Fruit fly (Drosophila melanogaster) whole organism, embryonic: Measurements from ENCODE around the gene CG2278.

Source experiments
- Blimp-1 ChIP-seq: fragments of 200-800 bp; sonication (Bioruptor generic); optimal IDR thresholded peaks from 3 replicates; lab custom pipeline; 2018; ENCODE audit warnings: missing biosample characterization, missing genetic modification characterization, mild to moderate bottlenecking, moderate library complexity, missing genetic modification reagents
- CG10267 ChIP-seq: fragments of 200-800 bp; sonication (Bioruptor generic); optimal IDR thresholded peaks from 2 replicates; lab custom pipeline; 2018; ENCODE audit warnings: missing biosample characterization, mild to moderate bottlenecking, missing genetic modification characterization, moderate library complexity
- CG11398 ChIP-seq: fragments of 200-800 bp; sonication (Bioruptor generic); optimal IDR thresholded peaks from 2 replicates; lab custom pipeline; 2016; ENCODE audit warnings: missing biosample characterization, missing genetic modification characterization
- CG12299 ChIP-seq: fragments of 200-800 bp; sonication (Bioruptor generic); optimal IDR thresholded peaks from 2 replicates; lab custom pipeline; 2018; ENCODE audit warnings: missing biosample characterization, mild to moderate bottlenecking, missing genetic modification characterization
- CG14710 ChIP-seq: fragments of 200-800 bp; sonication (Bioruptor generic); optimal IDR thresholded peaks from 3 replicates; lab custom pipeline; 2019; ENCODE audit warnings: missing biosample characterization, mild to moderate bottlenecking, missing genetic modification characterization, moderate library complexity
- CG14860 ChIP-seq: fragments of 200-800 bp; sonication (Bioruptor generic); IDR thresholded peaks from 3 replicates; pipeline ENCODE4 v1.3.6; 2022; ENCODE audit warnings: missing biosample characterization, missing genetic modification characterization; ENCODE audit not compliant: partially characterized antibody
- CG16779 ChIP-seq: fragments of 200-800 bp; sonication (Bioruptor generic); IDR thresholded peaks from 2 replicates; pipeline ENCODE4 v1.3.6; 2022; ENCODE audit warnings: missing biosample characterization, missing genetic modification characterization
- CG17359 ChIP-seq: fragments of 200-800 bp; sonication (Bioruptor generic); optimal IDR thresholded peaks from 3 replicates; lab custom pipeline; 2018; ENCODE audit warnings: missing biosample characterization, mild to moderate bottlenecking, missing genetic modification characterization, moderate library complexity
- CG1792 ChIP-seq: fragments of 200-800 bp; sonication (Bioruptor generic); optimal IDR thresholded peaks from 2 replicates; lab custom pipeline; 2016; ENCODE audit warnings: missing biosample characterization, missing genetic modification characterization
- CG2199 ChIP-seq: fragments of 200-800 bp; sonication (Bioruptor generic); IDR thresholded peaks from 3 replicates; pipeline ENCODE4 v1.3.6; 2022; ENCODE audit warnings: missing biosample characterization, missing genetic modification characterization
- CG31224 ChIP-seq: fragments of 200-800 bp; sonication (Bioruptor generic); IDR thresholded peaks from 2 replicates; pipeline ENCODE4 v1.3.6; 2022; ENCODE audit warnings: missing biosample characterization, missing genetic modification characterization
- CG3281 ChIP-seq: fragments of 200-800 bp; sonication (Bioruptor generic); optimal IDR thresholded peaks from 3 replicates; lab custom pipeline; 2017; ENCODE audit warnings: missing biosample characterization, mild to moderate bottlenecking, missing genetic modification characterization
- CG34422 ChIP-seq: fragments of 200-800 bp; sonication (Bioruptor generic); IDR thresholded peaks from 3 replicates; pipeline ENCODE4 v1.3.6; 2022; ENCODE audit warnings: missing biosample characterization, missing genetic modification characterization
- CG3838 ChIP-seq: fragments of 200-800 bp; sonication (Bioruptor generic); optimal IDR thresholded peaks from 3 replicates; lab custom pipeline; 2016; ENCODE audit warnings: missing biosample characterization, missing genetic modification characterization
- CG42726 ChIP-seq: fragments of 200-800 bp; sonication (Bioruptor generic); IDR thresholded peaks from 2 replicates; pipeline ENCODE4 v1.3.6; 2022; ENCODE audit warnings: missing biosample characterization, missing genetic modification characterization; ENCODE audit not compliant: partially characterized antibody
- CG7556 ChIP-seq: fragments of 200-800 bp; sonication (Bioruptor generic); optimal IDR thresholded peaks from 2 replicates; lab custom pipeline; 2017; ENCODE audit warnings: missing biosample characterization, mild to moderate bottlenecking, missing genetic modification characterization
- CG8359 ChIP-seq: fragments of 200-800 bp; sonication (Bioruptor generic); optimal IDR thresholded peaks from 2 replicates; lab custom pipeline; 2017; ENCODE audit warnings: missing biosample characterization, mild to moderate bottlenecking, missing genetic modification characterization, borderline replicate concordance
- CTCF ChIP-seq: fragments of 200-800 bp; sonication (Bioruptor generic); optimal IDR thresholded peaks from 2 replicates; lab custom pipeline; 2017; ENCODE audit warnings: missing biosample characterization, mild to moderate bottlenecking, missing genetic modification characterization, moderate library complexity
- Dref ChIP-seq: fragments of 200-800 bp; sonication (Bioruptor generic); IDR thresholded peaks from 2 replicates; pipeline ENCODE4 v1.3.6; 2022; ENCODE audit warnings: missing biosample characterization, missing genetic modification characterization
- E2f2 ChIP-seq: fragments of 200-800 bp; sonication (Bioruptor generic); IDR thresholded peaks from 2 replicates; pipeline ENCODE4 v1.3.6; 2022; ENCODE audit warnings: missing biosample characterization, missing genetic modification characterization
- GATAe ChIP-seq: fragments of 200-800 bp; sonication (Bioruptor generic); conservative IDR thresholded peaks from 2 replicates; pipeline ENCODE4 v1.3.6; 2022; ENCODE audit warnings: missing biosample characterization, missing genetic modification characterization
- HLH4C ChIP-seq: fragments of 200-800 bp; sonication (Bioruptor generic); IDR thresholded peaks from 3 replicates; pipeline ENCODE4 v1.3.6; 2022; ENCODE audit warnings: missing biosample characterization, missing genetic modification characterization; ENCODE audit not compliant: partially characterized antibody
- Hey ChIP-seq: fragments of 200-800 bp; sonication (Bioruptor generic); optimal IDR thresholded peaks from 3 replicates; lab custom pipeline; 2018; ENCODE audit warnings: missing biosample characterization, mild to moderate bottlenecking, missing genetic modification characterization
- Hmr ChIP-seq: fragments of 200-800 bp; sonication (Bioruptor generic); optimal IDR thresholded peaks from 3 replicates; lab custom pipeline; 2017; ENCODE audit warnings: mild to moderate bottlenecking, missing biosample characterization, missing genetic modification reagents, missing genetic modification characterization
- Hr51 ChIP-seq, 2 experiments: fragments of 200-800 bp; sonication (Bioruptor generic); optimal IDR thresholded peaks; 2 replicates in 1 of 2; 3 replicates in 1 of 2; lab custom pipeline; 2016 to 2018; ENCODE audit warnings: missing biosample characterization in 2 of 2, missing genetic modification characterization in 2 of 2, mild to moderate bottlenecking in 1 of 2, moderate library complexity in 1 of 2
- Hr78 ChIP-seq, 2 experiments: fragments of 200-800 bp in 1 of 2; fragments of >200 bp in 1 of 2; sonication (Bioruptor generic) in 1 of 2; optimal IDR thresholded peaks; 2 replicates each; lab custom pipeline; 2017 to 2019; ENCODE audit warnings: missing biosample characterization in 2 of 2, missing genetic modification characterization in 2 of 2, mild to moderate bottlenecking in 1 of 2, moderate library complexity in 1 of 2
- Myb ChIP-seq: fragments of 200-800 bp; sonication (Bioruptor generic); optimal IDR thresholded peaks from 2 replicates; lab custom pipeline; 2016; ENCODE audit warnings: missing biosample characterization, missing genetic modification characterization
- NC2α ChIP-seq: fragments of 200-800 bp; sonication (Bioruptor generic); optimal IDR thresholded peaks from 2 replicates; lab custom pipeline; 2016; ENCODE audit warnings: missing biosample characterization, missing genetic modification characterization
- Nf-YC ChIP-seq: fragments of 200-800 bp; optimal IDR thresholded peaks from 3 replicates; lab custom pipeline; 2019; ENCODE audit warnings: missing biosample characterization, mild to moderate bottlenecking, missing genetic modification characterization, moderate library complexity
- Poxn ChIP-seq: fragments of 200-800 bp; sonication (Bioruptor generic); IDR thresholded peaks from 2 replicates; pipeline ENCODE4 v1.3.6; 2022; ENCODE audit warnings: missing biosample characterization, missing genetic modification characterization
- Spps ChIP-seq: fragments of 200-800 bp; sonication (Bioruptor generic); optimal IDR thresholded peaks from 2 replicates; lab custom pipeline; 2018; ENCODE audit warnings: missing biosample characterization, mild to moderate bottlenecking, missing genetic modification characterization
- Vsx1 ChIP-seq: fragments of 200-800 bp; sonication (Bioruptor generic); optimal IDR thresholded peaks from 2 replicates; lab custom pipeline; 2017; ENCODE audit warnings: missing biosample characterization, mild to moderate bottlenecking, missing genetic modification characterization, missing genetic modification reagents
- Xbp1 ChIP-seq: fragments of 200-800 bp; sonication (Bioruptor generic); optimal IDR thresholded peaks from 3 replicates; lab custom pipeline; 2016; ENCODE audit warnings: missing biosample characterization, mild to moderate bottlenecking, missing genetic modification characterization
- ato ChIP-seq: fragments of 200-800 bp; sonication (Bioruptor generic); IDR thresholded peaks from 2 replicates; pipeline ENCODE4 v1.3.6; 2022; ENCODE audit warnings: missing biosample characterization, missing genetic modification characterization; ENCODE audit not compliant: partially characterized antibody
- ci ChIP-seq: fragments of 200-800 bp; sonication (Bioruptor generic); IDR thresholded peaks from 3 replicates; pipeline ENCODE4 v1.3.6; 2022; ENCODE audit warnings: missing biosample characterization, missing genetic modification characterization
- dysf ChIP-seq: fragments of 200-800 bp; sonication (Bioruptor generic); IDR thresholded peaks from 3 replicates; pipeline ENCODE4 v1.3.6; 2022; ENCODE audit warnings: missing biosample characterization, missing genetic modification characterization
- eve ChIP-seq, 2 experiments: fragments of >200 bp; optimal IDR thresholded peaks; 2 replicates each; lab custom pipeline; 2017; ENCODE audit warnings: missing biosample characterization in 2 of 2, missing genetic modification characterization in 2 of 2
- ham ChIP-seq: fragments of 200-800 bp; sonication (Bioruptor generic); IDR thresholded peaks from 2 replicates; pipeline ENCODE4 v1.3.6; 2022; ENCODE audit warnings: missing biosample characterization, missing genetic modification characterization
- ken ChIP-seq: fragments of 200-800 bp; sonication (Bioruptor generic); IDR thresholded peaks from 3 replicates; pipeline ENCODE4 v1.3.6; 2022; ENCODE audit warnings: missing biosample characterization, missing genetic modification characterization
- lilli ChIP-seq: fragments of 200-800 bp; sonication (Bioruptor generic); optimal IDR thresholded peaks from 3 replicates; lab custom pipeline; 2016; ENCODE audit warnings: missing biosample characterization, missing genetic modification characterization
- psq ChIP-seq: fragments of 200-800 bp; sonication (Bioruptor generic); optimal IDR thresholded peaks from 2 replicates; lab custom pipeline; 2017; ENCODE audit warnings: missing biosample characterization, missing genetic modification characterization
- ro ChIP-seq: fragments of 200-800 bp; sonication (Bioruptor generic); IDR thresholded peaks from 2 replicates; pipeline ENCODE4 v1.3.6; 2022; ENCODE audit warnings: missing biosample characterization, missing genetic modification characterization
- ssp ChIP-seq: fragments of 200-800 bp; sonication (Bioruptor generic); IDR thresholded peaks from 2 replicates; pipeline ENCODE4 v1.3.6; 2022; ENCODE audit warnings: missing biosample characterization, missing genetic modification characterization
- stc ChIP-seq: fragments of 200-800 bp; sonication (Bioruptor generic); IDR thresholded peaks from 2 replicates; pipeline ENCODE4 v1.3.6; 2022; ENCODE audit warnings: missing biosample characterization, missing genetic modification characterization
- tll ChIP-seq, 2 experiments: fragments of 200-800 bp in 1 of 2; fragments of >200 bp in 1 of 2; sonication (Bioruptor generic) in 1 of 2; optimal IDR thresholded peaks; 2 replicates each; lab custom pipeline; 2017 to 2019; ENCODE audit warnings: missing biosample characterization in 2 of 2, missing genetic modification characterization in 2 of 2, mild to moderate bottlenecking in 1 of 2, moderate library complexity in 1 of 2
- trem ChIP-seq: fragments of 200-800 bp; optimal IDR thresholded peaks from 3 replicates; lab custom pipeline; 2019; ENCODE audit warnings: missing biosample characterization, mild to moderate bottlenecking, missing genetic modification characterization, moderate library complexity
- ttk ChIP-seq: fragments of 200-800 bp; sonication (Bioruptor generic); IDR thresholded peaks from 2 replicates; pipeline ENCODE4 v2.1.2; 2022; ENCODE audit warnings: missing biosample characterization, missing genetic modification characterization
- twi ChIP-seq: fragments of 200-800 bp; optimal IDR thresholded peaks from 2 replicates; lab custom pipeline; 2019; ENCODE audit warnings: missing biosample characterization, mild to moderate bottlenecking, missing genetic modification characterization, moderate library complexity
- yki ChIP-seq: fragments of >200 bp; optimal IDR thresholded peaks from 3 replicates; lab custom pipeline; 2018

CG2278 gene

dm6 chrX:8148556-8148955, 21.5 kb downstream of the CG2278 start, which contains the start of gene CG10959 (continued):
- TF ChIP-seq CG14860 (no peak), E2f2 (GFP tag; lab: Robert Waterston, UW) (peak; percentile 70), CG42726 (no peak), twi (tag; lab: Kevin White, UChicago) (no peak), CTCF (GFP tag; lab: Kevin White, UChicago) (peak; percentile 22), Myb (GFP tag; lab: Kevin White, UChicago) (peak; percentile 3), Spps (tag; lab: Kevin White, UChicago) (no peak), dysf (GFP tag; lab: Robert Waterston, UW) (no peak), CG11398 (GFP tag; lab: Kevin White, UChicago) (no peak), trem (peak; percentile 30), stc (GFP tag; lab: Robert Waterston, UW) (no peak), CG17359 (tag; lab: Kevin White, UChicago) (no peak), CG10267 (tag; lab: Kevin White, UChicago) (peak; percentile 31), CG14710 (tag; lab: Kevin White, UChicago) (peak; percentile 33), Dref (GFP tag; lab: Robert Waterston, UW) (peak; percentile 66)

- TF ChIP-seq CG1792 (no peak), ato (GFP tag; lab: Robert Waterston, UW) (no peak), CG3838 (GFP tag; lab: Kevin White, UChicago) (no peak), yki (lab: Kevin White, UChicago) (no peak), eve (GFP tag; optimal IDR thresholded peaks at IDR 0.05; lab: Kevin White, UChicago) (no peak), ssp (GFP tag; lab: Robert Waterston, UW) (no peak), CG34422 (GFP tag; lab: Robert Waterston, UW) (no peak), ttk (no peak), CG8359 (GFP tag; lab: Kevin White, UChicago) (no peak), ro (GFP tag; lab: Robert Waterston, UW) (no peak), CG16779 (GFP tag; lab: Robert Waterston, UW) (no peak), Nf-YC (tag; lab: Kevin White, UChicago) (no peak), CG2199 (no peak), lilli (no peak), tll (GFP tag; optimal IDR thresholded peaks at IDR 0.05; lab: Kevin White, UChicago) (no peak), ci (GFP tag; lab: Robert Waterston, UW) (no peak), CG10267 (tag; lab: Kevin White, UChicago) (no peak), ken (GFP tag; lab: Robert Waterston, UW) (no peak), ham (GFP tag; lab: Robert Waterston, UW) (no peak)
Observed at dm6 chrX:8147649-8148048, 22.4 kb downstream of the CG2278 start, which contains the start of gene CG15336. CG15336 (plus strand) TSS chrX:8147949.

dm6 chrX:8145501-8146157, 24.4 kb downstream of the CG2278 start, which contains the start of the genes alpha-PheRS and CG2129:
alpha-PheRS (minus strand) TSS chrX:8145602.
CG2129 (plus strand) TSS chrX:8145839.
- TF ChIP-seq Hey (tag; lab: Kevin White, UChicago): no peak
- no peak for TF ChIP-seq psq (GFP tag; lab: Kevin White, UChicago)
- TF ChIP-seq NC2α (GFP tag; lab: Kevin White, UChicago): no peak
- TF ChIP-seq CG12299 (tag; lab: Kevin White, UChicago): peak; percentile 27
- TF ChIP-seq GATAe (GFP tag; lab: Robert Waterston, UW): no peak
- peak; percentile 18 for TF ChIP-seq Xbp1 (GFP tag; lab: Kevin White, UChicago)
- no peak for TF ChIP-seq ro (GFP tag; lab: Robert Waterston, UW)
- no peak for TF ChIP-seq Hmr (GFP tag; lab: Kevin White, UChicago)
- no peak for TF ChIP-seq Hr78 (GFP tag; optimal IDR thresholded peaks at IDR 0.05; lab: Kevin White, UChicago)
- no peak for TF ChIP-seq Poxn (GFP tag; lab: Robert Waterston, UW)
- no peak for TF ChIP-seq Vsx1 (GFP tag; lab: Kevin White, UChicago)
- no peak for TF ChIP-seq Blimp-1 (GFP tag; lab: Kevin White, UChicago)
- peak; percentile 32 for TF ChIP-seq CG7556 (GFP tag; lab: Kevin White, UChicago)
- no peak for TF ChIP-seq Hr51 (GFP tag; optimal IDR thresholded peaks at IDR 0.05; lab: Kevin White, UChicago)
- peak; percentile 53 for TF ChIP-seq HLH4C (GFP tag; lab: Robert Waterston, UW)
- TF ChIP-seq CG31224 (GFP tag; lab: Robert Waterston, UW): no peak
- TF ChIP-seq CG3281 (GFP tag; lab: Kevin White, UChicago): peak; percentile 13
